Fruit fly (Drosophila melanogaster) ovary, adult (tissue): Measurements from ENCODE around the gene CG2701.

Source experiments
- CG17801 ChIP-seq: fragments of 200-800 bp; optimal IDR thresholded peaks from 2 replicates; lab custom pipeline; 2019; ENCODE audit warnings: missing biosample characterization, mild to moderate bottlenecking, missing genetic modification characterization, moderate library complexity; ENCODE audit not compliant: partially characterized antibody

CG2701 gene

dm6 chrX:2720122-2720521, at the start of gene CG2701:
CG2701 (minus strand) TSS chrX:2720327.
- TF ChIP-seq CG17801 (GFP tag; lab: Kevin White, UChicago): peak; percentile 38

DNA sequence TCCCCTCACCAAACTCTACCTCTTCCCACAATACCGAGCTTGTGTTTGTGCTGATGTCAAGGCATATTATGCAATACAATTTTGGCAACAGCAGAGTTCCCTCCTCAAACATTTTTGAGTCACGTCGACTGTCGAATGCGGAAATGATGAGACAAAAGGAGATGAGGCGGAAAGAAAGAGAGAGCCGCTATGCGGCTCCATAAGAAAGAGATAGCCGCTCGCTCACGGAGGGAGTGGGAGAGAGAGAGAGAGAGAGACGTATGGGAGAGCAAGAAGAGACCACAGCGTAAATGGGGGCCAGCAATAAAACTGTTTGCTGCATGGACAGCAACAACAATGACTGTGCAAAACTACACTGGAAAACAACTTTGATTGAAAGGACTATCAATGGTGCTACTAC, 45.3 kb upstream of the CG2701 start:
- TF ChIP-seq CG17801 (GFP tag; lab: Kevin White, UChicago): no peak

DNA sequence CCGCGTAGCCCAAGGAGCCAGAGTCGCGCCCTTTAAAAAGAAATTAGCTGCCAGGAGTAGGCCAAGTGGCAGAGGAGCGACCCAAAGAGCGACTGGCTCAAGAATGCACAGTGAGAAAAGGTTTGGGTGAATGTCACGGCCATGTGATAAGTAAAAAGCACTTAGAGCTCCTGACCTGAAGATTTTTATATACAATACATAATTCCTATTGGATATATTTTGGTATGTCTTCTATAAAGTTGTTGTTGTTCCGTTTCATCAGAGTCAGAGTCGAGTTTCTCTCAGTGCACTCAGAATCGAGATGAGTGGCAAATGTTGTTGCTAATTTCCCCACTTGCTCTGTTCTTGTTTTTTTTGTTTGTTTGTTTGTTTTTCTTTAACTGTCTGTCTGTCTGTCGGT, 41.1 kb upstream of the CG2701 start:
- TF ChIP-seq CG17801 (GFP tag; lab: Kevin White, UChicago): no peak

- no peak for TF ChIP-seq CG17801 (GFP tag; lab: Kevin White, UChicago)
Observed at dm6 chrX:2757400-2757799, 37.3 kb upstream of the CG2701 start.

DNA sequence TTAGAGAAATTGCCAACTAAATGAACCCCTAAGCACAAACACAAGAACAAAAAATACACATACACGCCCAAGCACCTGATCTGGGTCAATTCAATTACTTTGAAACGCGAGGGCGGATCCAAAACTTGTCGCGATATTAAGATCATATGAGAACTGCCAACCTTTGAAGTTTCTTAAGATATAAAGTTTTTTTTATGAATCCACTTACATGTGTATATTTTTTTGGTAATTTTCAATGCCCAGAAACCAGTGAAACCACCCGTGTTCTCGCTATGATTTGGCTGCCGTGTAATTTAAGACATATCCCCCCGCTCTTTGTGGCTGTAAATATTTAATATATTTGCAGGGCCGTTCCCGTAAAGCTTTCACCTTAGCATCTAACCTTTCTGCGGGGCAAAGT, 29.6 kb upstream of the CG2701 start:
- TF ChIP-seq CG17801 (GFP tag; lab: Kevin White, UChicago): no peak

- peak; percentile 73 for TF ChIP-seq CG17801 (GFP tag; lab: Kevin White, UChicago)
Observed at dm6 chrX:2744042-2744441, 23.9 kb upstream of the CG2701 start, which contains the start of gene Syx4. Syx4 (minus strand) TSS chrX:2744076.

DNA sequence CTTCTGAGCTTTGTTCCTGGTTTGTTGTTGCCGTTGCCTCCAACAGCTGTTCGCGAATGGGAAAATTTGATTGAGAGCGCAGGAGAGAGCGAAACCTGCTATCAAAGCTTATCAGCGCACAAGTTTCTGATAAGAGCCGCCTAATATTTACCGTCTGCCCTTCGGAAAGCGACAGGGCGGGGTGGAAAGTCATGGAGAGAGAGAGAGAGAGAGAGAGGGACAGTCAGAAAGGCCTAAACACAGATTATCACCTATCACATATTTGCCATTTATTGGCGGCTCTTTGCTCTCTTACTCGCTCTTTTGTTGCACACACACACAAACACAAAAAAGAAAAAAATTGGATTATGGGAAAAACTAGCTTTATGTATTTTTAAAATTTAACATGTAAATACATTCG, 23.5 kb upstream of the CG2701 start:
- no peak for TF ChIP-seq CG17801 (GFP tag; lab: Kevin White, UChicago)

DNA sequence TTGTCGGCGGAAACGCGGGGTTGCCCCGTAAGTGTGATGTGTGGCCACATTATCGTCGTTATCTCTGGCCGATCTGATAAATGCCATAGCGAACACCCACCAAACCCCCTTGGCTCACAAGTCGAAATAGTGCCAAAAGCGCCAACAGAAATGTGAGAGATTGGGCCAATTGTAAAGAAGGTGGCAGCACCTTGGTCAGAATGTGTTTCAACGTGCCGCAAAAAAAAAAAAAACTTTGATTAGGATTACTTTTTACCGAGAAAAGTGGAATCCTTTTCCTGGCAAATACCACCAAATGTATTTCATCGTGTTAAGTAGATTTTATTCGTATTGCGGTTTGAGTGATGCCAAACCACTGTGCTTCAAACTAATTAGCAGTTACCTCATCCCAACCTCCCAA, 22.9 kb upstream of the CG2701 start:
- TF ChIP-seq CG17801 (GFP tag; lab: Kevin White, UChicago): peak; percentile 24

DNA sequence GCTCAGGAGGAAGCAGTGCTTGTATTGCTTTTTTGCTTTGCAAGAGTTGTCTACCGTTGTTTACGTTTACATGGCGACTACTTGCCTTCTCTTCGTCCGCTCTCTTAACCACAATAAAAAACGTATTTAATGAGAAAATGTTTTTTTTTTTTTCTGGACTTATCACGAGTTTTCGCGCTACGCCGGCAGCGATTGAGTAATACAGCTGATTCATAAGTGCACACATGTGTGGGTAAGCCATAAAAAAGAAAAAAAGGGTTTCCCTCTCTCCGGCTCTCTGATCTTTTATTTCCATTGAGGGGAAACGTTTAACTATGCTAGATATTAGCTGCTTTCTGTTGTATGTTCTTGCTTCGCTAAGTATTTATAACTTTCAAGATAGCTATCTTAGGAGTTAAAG, 21.9 kb upstream of the CG2701 start:
- TF ChIP-seq CG17801 (GFP tag; lab: Kevin White, UChicago): peak; percentile 86

dm6 chrX:2740084-2740483, 20.0 kb upstream of the CG2701 start, which contains the start of gene kirre:
kirre (plus strand) TSS chrX:2740384.
- no peak for TF ChIP-seq CG17801 (GFP tag; lab: Kevin White, UChicago)

- TF ChIP-seq CG17801 (GFP tag; lab: Kevin White, UChicago): no peak
Observed at dm6 chrX:2738663-2739062, 18.5 kb upstream of the CG2701 start, which contains the start of gene crm. crm (minus strand) TSS chrX:2738773.

DNA sequence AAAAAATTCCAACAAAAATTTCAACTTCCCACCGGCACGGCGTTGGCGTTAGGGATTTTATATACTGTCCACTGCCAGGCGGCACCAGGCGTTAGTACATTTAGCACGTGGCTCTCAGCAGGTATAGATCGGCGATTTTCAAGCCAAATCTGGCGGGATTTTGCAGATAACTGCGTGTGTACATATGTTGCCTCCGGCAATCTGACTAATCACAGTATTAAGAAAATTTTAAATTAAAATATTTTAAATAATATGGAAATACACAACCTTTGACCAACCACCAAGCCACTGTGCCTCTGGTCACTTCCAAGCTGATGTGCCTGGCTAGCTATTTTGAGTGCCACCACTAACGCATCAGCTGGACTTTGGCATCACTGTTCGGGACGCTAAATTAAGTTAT, 12.0 kb upstream of the CG2701 start, which contains the start of the genes ttm50 and CG2712:
ttm50 (minus strand) TSS at position 64 of the 400 bp plus-strand sequence.
CG2712 (plus strand) TSS at position 343 of the 400 bp plus-strand sequence.
- peak; percentile 60 for TF ChIP-seq CG17801 (GFP tag; lab: Kevin White, UChicago)

DNA sequence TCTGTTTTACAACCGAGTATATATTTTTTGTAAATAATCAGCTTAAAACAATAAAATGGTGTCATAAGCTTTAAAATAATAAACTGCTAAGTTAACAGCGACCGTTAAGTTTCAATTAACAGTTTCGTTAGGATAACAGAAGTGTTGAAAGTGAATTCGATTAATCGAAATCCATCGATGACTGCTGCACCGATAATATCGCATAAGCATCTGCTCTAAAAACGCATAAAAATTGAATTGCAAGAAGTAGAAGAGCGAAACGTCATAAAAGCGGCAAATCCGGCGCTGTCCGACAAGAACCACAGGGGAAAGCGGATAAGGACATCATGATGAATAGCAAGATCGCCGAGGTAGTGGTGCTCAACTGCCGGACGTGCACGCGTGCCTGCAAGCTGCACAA, 7.4 kb upstream of the CG2701 start, which contains the start of gene dwg:
dwg (plus strand) TSS at position 193 of the 400 bp plus-strand sequence.
- TF ChIP-seq CG17801 (GFP tag; lab: Kevin White, UChicago): peak; percentile 26

- no peak for TF ChIP-seq CG17801 (GFP tag; lab: Kevin White, UChicago)
Observed at dm6 chrX:2726420-2726819, 6.3 kb upstream of the CG2701 start, which contains the start of gene vilya. vilya (plus strand) TSS chrX:2726678.

DNA sequence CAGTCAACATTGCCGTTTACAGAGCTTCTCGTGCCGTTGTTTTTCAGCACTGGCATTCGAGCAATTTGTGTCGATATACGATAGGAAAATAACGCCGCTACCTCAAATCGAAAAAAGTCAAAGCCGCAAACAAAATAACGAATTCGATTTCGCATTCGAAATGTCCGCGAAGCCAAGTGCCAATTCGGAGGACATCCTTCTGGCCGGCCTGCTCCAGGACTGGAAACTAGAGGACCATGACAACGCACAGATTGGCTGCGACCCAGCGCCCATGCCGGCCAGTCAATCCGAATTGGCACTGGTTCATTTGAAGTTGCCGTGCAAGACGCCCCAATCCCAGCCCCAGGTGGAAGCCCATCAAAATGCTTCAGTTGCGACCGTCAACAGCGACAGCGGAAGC, 5.4 kb downstream of the CG2701 start:
- peak; percentile 65 for TF ChIP-seq CG17801 (GFP tag; lab: Kevin White, UChicago)

DNA sequence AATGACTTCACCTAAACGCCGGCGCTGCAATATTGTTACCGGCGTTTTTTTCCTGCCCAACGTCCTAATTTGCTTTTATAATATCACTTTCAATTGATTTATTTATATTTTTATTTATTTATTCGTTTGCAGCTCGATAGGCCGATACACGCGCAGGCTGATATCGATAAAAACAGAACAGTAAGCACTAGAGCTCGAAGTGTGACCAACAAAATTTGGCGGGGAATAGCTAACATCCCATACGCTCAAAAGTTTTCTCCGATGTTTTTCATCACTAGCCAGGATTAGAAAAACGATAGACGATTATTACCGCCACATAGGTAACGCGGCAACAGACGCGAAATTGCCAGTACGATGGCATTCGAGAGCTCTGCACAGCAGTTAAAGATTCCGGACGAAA, 6.4 kb downstream of the CG2701 start, which contains the start of the genes CG2685 and CG2694:
CG2685 (minus strand) TSS at position 185 of the 400 bp plus-strand sequence.
CG2694 (plus strand) TSS at position 304 of the 400 bp plus-strand sequence.
- TF ChIP-seq CG17801 (GFP tag; lab: Kevin White, UChicago): peak; percentile 29
